Worm (Caenorhabditis elegans) whole organism, young adult: Measurements from ENCODE around the gene mop-25.1.

ENCODE experiments used
- B0261.1 ChIP-seq: sonication (generic microtip); optimal IDR thresholded peaks from 2 replicates; lab custom pipeline; 2016; ENCODE audit warnings: mild to moderate bottlenecking, missing genetic modification characterization, moderate library complexity, missing compliant biosample characterization
- C17E4.6 ChIP-seq: fragments of 200-800 bp; sonication (Bioruptor generic); IDR thresholded peaks from 2 replicates; pipeline ENCODE4 v1.3.6; 2022; ENCODE audit warnings: missing genetic modification reagents, missing genetic modification characterization, missing compliant biosample characterization
- F55B11.4 ChIP-seq: sonication (generic microtip); optimal IDR thresholded peaks from 2 replicates; lab custom pipeline; 2016; ENCODE audit warnings: missing compliant biosample characterization, missing genetic modification characterization, borderline replicate concordance; ENCODE audit not compliant: insufficient read depth
- F57C9.4 ChIP-seq: sonication (generic microtip); optimal IDR thresholded peaks from 2 replicates; lab custom pipeline; 2017; ENCODE audit warnings: mild to moderate bottlenecking, missing genetic modification characterization, missing compliant biosample characterization
- T07F8.4 ChIP-seq: sonication (generic microtip); optimal IDR thresholded peaks from 2 replicates; lab custom pipeline; 2016; ENCODE audit warnings: mild to moderate bottlenecking, missing genetic modification characterization, moderate library complexity, missing compliant biosample characterization
- akir-1 ChIP-seq: fragments of 200-800 bp; sonication (Bioruptor generic); optimal IDR thresholded peaks from 2 replicates; lab custom pipeline; 2018; ENCODE audit warnings: mild to moderate bottlenecking, missing genetic modification characterization, moderate library complexity, missing compliant biosample characterization
- ama-1 ChIP-seq, 3 experiments: fragments of 150-350 bp in 1 of 3; sonication (generic microtip) in 2 of 3; optimal IDR thresholded peaks; 2 replicates each; lab custom pipeline; 2014 to 2018; ENCODE audit warnings: missing biosample characterization in 2 of 3, missing genetic modification characterization in 2 of 3, missing genetic modification reagents in 2 of 3
- attf-6 ChIP-seq: fragments of 200-800 bp; sonication (Bioruptor generic); IDR thresholded peaks from 2 replicates; pipeline ENCODE4 v1.3.6; 2022; ENCODE audit warnings: missing genetic modification reagents, missing genetic modification characterization, missing compliant biosample characterization
- bed-2 ChIP-seq: fragments of 200-800 bp; sonication (Bioruptor generic); IDR thresholded peaks from 2 replicates; pipeline ENCODE4 v1.3.6; 2022; ENCODE audit warnings: missing genetic modification reagents, missing genetic modification characterization, missing compliant biosample characterization
- cebp-1 ChIP-seq, 2 experiments: fragments of 200-800 bp in 1 of 2; sonication (Bioruptor generic) in 1 of 2; sonication (generic microtip) in 1 of 2; IDR thresholded peaks in 1 of 2; optimal IDR thresholded peaks in 1 of 2; 2 replicates each; pipeline versions ENCODE4 v1.3.6 to Lab custom; 2017 to 2022; ENCODE audit warnings: missing compliant biosample characterization in 2 of 2, missing genetic modification characterization in 2 of 2, mild to moderate bottlenecking in 1 of 2, missing genetic modification reagents in 1 of 2, moderate library complexity in 1 of 2
- ceh-100 ChIP-seq: fragments of 200-800 bp; sonication (Bioruptor generic); IDR thresholded peaks from 2 replicates; pipeline ENCODE4 v1.3.6; 2022; ENCODE audit warnings: missing genetic modification reagents, missing genetic modification characterization, missing compliant biosample characterization
- die-1 ChIP-seq: sonication (generic microtip); optimal IDR thresholded peaks from 2 replicates; lab custom pipeline; 2016; ENCODE audit warnings: missing genotype, mild to moderate bottlenecking, missing genetic modification characterization, missing compliant biosample characterization
- efl-1 ChIP-seq: fragments of 150-350 bp; optimal IDR thresholded peaks from 2 replicates; lab custom pipeline; 2014; ENCODE audit warnings: missing biosample characterization, missing genetic modification reagents, missing genetic modification characterization
- egl-18 ChIP-seq: fragments of 200-800 bp; sonication (Bioruptor generic); IDR thresholded peaks from 2 replicates; pipeline ENCODE4 v1.3.6; 2022; ENCODE audit warnings: missing genetic modification reagents, missing genetic modification characterization, missing compliant biosample characterization
- fkh-3 ChIP-seq: sonication (generic microtip); optimal IDR thresholded peaks from 2 replicates; lab custom pipeline; 2016; ENCODE audit warnings: mild to moderate bottlenecking, missing genetic modification characterization, missing compliant biosample characterization
- gei-17 ChIP-seq: fragments of 200-800 bp; sonication (Bioruptor generic); optimal IDR thresholded peaks from 2 replicates; lab custom pipeline; 2018; ENCODE audit warnings: mild to moderate bottlenecking, missing genetic modification characterization, missing compliant biosample characterization
- him-1 ChIP-seq: sonication (generic microtip); optimal IDR thresholded peaks from 2 replicates; lab custom pipeline; 2016; ENCODE audit warnings: missing genotype, missing genetic modification reagents, missing genetic modification characterization, missing compliant biosample characterization
- hlh-12 ChIP-seq: sonication (generic microtip); optimal IDR thresholded peaks from 2 replicates; lab custom pipeline; 2016; ENCODE audit warnings: missing genetic modification characterization, missing compliant biosample characterization
- hmg-20 ChIP-seq: fragments of 200-800 bp; sonication (Bioruptor generic); IDR thresholded peaks from 2 replicates; pipeline ENCODE4 v1.3.6; 2022; ENCODE audit warnings: missing genetic modification reagents, missing genetic modification characterization, missing compliant biosample characterization
- hsf-1 ChIP-seq: fragments of 200-800 bp; sonication (Bioruptor generic); IDR thresholded peaks from 2 replicates; pipeline ENCODE4 v1.3.6; 2022; ENCODE audit warnings: missing genetic modification reagents, missing genetic modification characterization, missing compliant biosample characterization
- let-607 ChIP-seq, 2 experiments: fragments of 200-800 bp in 1 of 2; sonication (Bioruptor generic) in 1 of 2; sonication (generic microtip) in 1 of 2; optimal IDR thresholded peaks; 2 replicates each; lab custom pipeline; 2016 to 2018; ENCODE audit warnings: mild to moderate bottlenecking in 2 of 2, missing compliant biosample characterization in 2 of 2, missing genetic modification characterization in 2 of 2, moderate library complexity in 2 of 2, missing genotype in 1 of 2
- lin-26 ChIP-seq: fragments of 200-800 bp; sonication (Bioruptor generic); IDR thresholded peaks from 2 replicates; pipeline ENCODE4 v1.3.6; 2022; ENCODE audit warnings: missing genetic modification reagents, missing genetic modification characterization, missing compliant biosample characterization
- lin-40 ChIP-seq: sonication (generic microtip); optimal IDR thresholded peaks from 2 replicates; lab custom pipeline; 2016; ENCODE audit warnings: missing genetic modification characterization, mild to moderate bottlenecking, missing compliant biosample characterization, missing genotype, missing genetic modification reagents
- madf-8 ChIP-seq: fragments of 200-800 bp; sonication (Bioruptor generic); conservative IDR thresholded peaks from 2 replicates; pipeline ENCODE4 v1.3.6; 2022; ENCODE audit warnings: missing genetic modification reagents, missing genetic modification characterization, missing compliant biosample characterization
- mcd-1 ChIP-seq: fragments of 200-800 bp; sonication (Bioruptor generic); IDR thresholded peaks from 2 replicates; pipeline ENCODE4 v1.3.6; 2022; ENCODE audit warnings: missing genetic modification reagents, missing genetic modification characterization, missing compliant biosample characterization
- nfyb-1 ChIP-seq: fragments of 200-800 bp; sonication (Bioruptor generic); IDR thresholded peaks from 2 replicates; pipeline ENCODE4 v1.3.6; 2022; ENCODE audit warnings: missing genetic modification reagents, missing genetic modification characterization, missing compliant biosample characterization
- nhr-179 ChIP-seq: sonication (generic microtip); optimal IDR thresholded peaks from 2 replicates; lab custom pipeline; 2016; ENCODE audit warnings: mild to moderate bottlenecking, missing genetic modification characterization, missing compliant biosample characterization
- repo-1 ChIP-seq: sonication (generic microtip); optimal IDR thresholded peaks from 2 replicates; lab custom pipeline; 2017; ENCODE audit warnings: mild to moderate bottlenecking, missing genetic modification characterization, missing compliant biosample characterization
- snpc-1.1 ChIP-seq: sonication (generic microtip); optimal IDR thresholded peaks from 2 replicates; lab custom pipeline; 2017; ENCODE audit warnings: missing genetic modification characterization, mild to moderate bottlenecking, missing compliant biosample characterization, antibody characterized with exemption, moderate library complexity, missing genotype, missing genetic modification reagents; ENCODE audit not compliant: insufficient read depth
- snpc-3.4 ChIP-seq: sonication (generic microtip); optimal IDR thresholded peaks from 2 replicates; lab custom pipeline; 2017; ENCODE audit warnings: missing genetic modification characterization, mild to moderate bottlenecking, missing compliant biosample characterization, antibody characterized with exemption, moderate library complexity, missing genotype, missing genetic modification reagents
- tbp1 ChIP-seq: fragments of 200-800 bp; sonication (Bioruptor generic); optimal IDR thresholded peaks from 2 replicates; lab custom pipeline; 2018; ENCODE audit warnings: mild to moderate bottlenecking, missing genetic modification characterization, missing compliant biosample characterization
- tlf-1 ChIP-seq: fragments of 200-800 bp; sonication (Bioruptor generic); optimal IDR thresholded peaks from 2 replicates; lab custom pipeline; 2018; ENCODE audit warnings: mild to moderate bottlenecking, missing genetic modification characterization, missing compliant biosample characterization
- unc-130 ChIP-seq: sonication (generic microtip); optimal IDR thresholded peaks from 2 replicates; lab custom pipeline; 2016; ENCODE audit warnings: missing genetic modification reagents, missing genetic modification characterization, missing compliant biosample characterization
- ztf-3 ChIP-seq: fragments of 200-800 bp; sonication (Bioruptor generic); optimal IDR thresholded peaks from 2 replicates; lab custom pipeline; 2018; ENCODE audit warnings: mild to moderate bottlenecking, missing genetic modification characterization, missing compliant biosample characterization
- ztf-6 ChIP-seq: fragments of 200-800 bp; sonication (Bioruptor generic); IDR thresholded peaks from 2 replicates; pipeline ENCODE4 v1.3.6; 2022; ENCODE audit warnings: missing genetic modification reagents, missing genetic modification characterization, missing compliant biosample characterization

mop-25.1 gene

ce11 chrX:3982370-3982769 is 29.6 kb upstream of the mop-25.1 start:
- no peak for TF ChIP-seq egl-18 (GFP tag; lab: Robert Waterston, UW)
- no peak for TF ChIP-seq C17E4.6 (GFP tag; lab: Robert Waterston, UW)
- TF ChIP-seq repo-1 (tag; lab: Kevin White, UChicago), result no peak
- TF ChIP-seq F57C9.4, result no peak
- TF ChIP-seq ztf-6, result no peak
- TF ChIP-seq snpc-1.1 (tag; lab: Kevin White, UChicago), result no peak
- no peak for TF ChIP-seq let-607 (tag; optimal IDR thresholded peaks at IDR 0.05; lab: Kevin White, UChicago)
- TF ChIP-seq F55B11.4 (tag; lab: Kevin White, UChicago), result no peak
- no peak for TF ChIP-seq akir-1 (GFP tag; lab: Kevin White, UChicago)
- no peak for TF ChIP-seq lin-26 (GFP tag; lab: Robert Waterston, UW)
- TF ChIP-seq attf-6, result no peak
- TF ChIP-seq hmg-20 (GFP tag; lab: Robert Waterston, UW), result no peak

ce11 chrX:3988575-3988974 is 23.4 kb upstream of the mop-25.1 start:
- TF ChIP-seq T07F8.4 (tag; lab: Kevin White, UChicago) (no peak), fkh-3 (no peak), mcd-1 (GFP tag; lab: Robert Waterston, UW) (no peak), gei-17 (GFP tag; lab: Kevin White, UChicago) (no peak), lin-40 (no peak), tbp1 (no peak), madf-8 (GFP tag; lab: Robert Waterston, UW) (no peak), ama-1 (optimal IDR thresholded peaks at IDR 0.05; lab: Kevin White, UChicago) (no peak), ama-1 (GFP tag; optimal IDR thresholded peaks at IDR 0.05; lab: Kevin White, UChicago) (no peak), snpc-3.4 (tag; lab: Kevin White, UChicago) (no peak)

- TF ChIP-seq cebp-1 (GFP tag; IDR thresholded peaks at IDR 0.05; lab: Robert Waterston, UW), result no peak
- TF ChIP-seq cebp-1 (tag; optimal IDR thresholded peaks at IDR 0.05; lab: Kevin White, UChicago), result peak; percentile 32
- TF ChIP-seq repo-1 (tag; lab: Kevin White, UChicago), result no peak
- no peak for TF ChIP-seq fkh-3
- TF ChIP-seq nhr-179 (tag; lab: Kevin White, UChicago), result no peak
Observed at ce11 chrX:3990495-3990894, 21.5 kb upstream of the mop-25.1 start.

DNA sequence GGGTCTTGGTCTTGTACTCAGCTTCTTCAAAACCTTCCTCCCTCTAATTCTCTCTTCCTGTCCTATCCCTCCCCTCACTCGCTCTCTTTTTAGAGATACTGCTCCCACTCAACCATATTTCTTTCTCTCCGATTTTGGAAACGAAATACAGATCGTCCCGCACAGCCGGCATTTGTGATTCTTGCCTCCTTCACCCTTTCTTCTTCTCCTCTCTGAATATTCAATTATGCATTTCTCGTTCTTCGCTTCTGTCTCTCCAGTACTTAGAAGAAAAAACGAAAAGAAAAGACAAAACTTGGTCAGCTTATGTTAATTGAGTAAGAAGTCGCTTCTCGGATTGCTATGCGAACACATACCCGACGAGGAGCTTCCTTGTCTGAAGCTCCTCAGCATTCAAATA is 21.1 kb upstream of the mop-25.1 start:
- TF ChIP-seq efl-1 (GFP tag; lab: Kevin White, UChicago) (no peak), ztf-3 (GFP tag; lab: Kevin White, UChicago) (no peak), lin-40 (no peak), cebp-1 (GFP tag; IDR thresholded peaks at IDR 0.05; lab: Robert Waterston, UW) (no peak), cebp-1 (tag; optimal IDR thresholded peaks at IDR 0.05; lab: Kevin White, UChicago) (no peak), B0261.1 (tag; lab: Kevin White, UChicago) (no peak), nfyb-1 (GFP tag; lab: Robert Waterston, UW) (no peak)

- TF ChIP-seq ceh-100 (GFP tag; lab: Robert Waterston, UW) (no peak), unc-130 (no peak), F55B11.4 (tag; lab: Kevin White, UChicago) (no peak), die-1 (tag; lab: Kevin White, UChicago) (no peak), hlh-12 (tag; lab: Kevin White, UChicago) (no peak), him-1 (tag; lab: Kevin White, UChicago) (no peak), tlf-1 (GFP tag; lab: Kevin White, UChicago) (no peak), nfyb-1 (GFP tag; lab: Robert Waterston, UW) (no peak), bed-2 (GFP tag; lab: Robert Waterston, UW) (no peak), hsf-1 (GFP tag; lab: Robert Waterston, UW) (no peak), egl-18 (GFP tag; lab: Robert Waterston, UW) (no peak)
Observed at ce11 chrX:3991652-3992051, 20.4 kb upstream of the mop-25.1 start.
